Fruit fly (Drosophila melanogaster) whole organism, wandering third instar larva: ENCODE measurements around the gene ovo.

Experiments
- CG9705 ChIP-seq: fragments of 200-800 bp; sonication (Bioruptor generic); optimal IDR thresholded peaks from 2 replicates; lab custom pipeline; 2018; ENCODE audit warnings: missing biosample characterization, mild to moderate bottlenecking, missing genetic modification characterization
- dsf ChIP-seq: sonication (Bioruptor generic); optimal IDR thresholded peaks from 2 replicates; lab custom pipeline; 2016; ENCODE audit warnings: missing biosample characterization, missing genetic modification characterization, borderline replicate concordance
- psq ChIP-seq: fragments of 200-800 bp; sonication (Bioruptor generic); optimal IDR thresholded peaks from 3 replicates; lab custom pipeline; 2017; ENCODE audit warnings: missing biosample characterization, mild to moderate bottlenecking, missing genetic modification characterization, moderate library complexity
- usp ChIP-seq: fragments of >200 bp; optimal IDR thresholded peaks from 2 replicates; lab custom pipeline; 2017; ENCODE audit warnings: missing biosample characterization, missing genetic modification characterization

- TF ChIP-seq usp: no peak
- TF ChIP-seq dsf: no peak
- TF ChIP-seq psq (GFP tag; lab: Kevin White, UChicago): peak; percentile 67
- no peak for TF ChIP-seq CG9705 (GFP tag; lab: Kevin White, UChicago)
Measured at dm6 chrX:5085469-5085868, 37.4 kb downstream of the ovo start, which contains the start of the genes CG15465 and rg.
